Worm (Caenorhabditis elegans) whole organism, L1 larva: ENCODE data around the gene C55A6.11.

Experiments used
- F16B12.6 ChIP-seq: fragments of 150-350 bp; optimal IDR thresholded peaks from 2 replicates; lab custom pipeline; 2014; ENCODE audit warnings: missing biosample characterization, missing genetic modification characterization
- Y116A8C.19 ChIP-seq: sonication (generic microtip); optimal IDR thresholded peaks from 2 replicates; lab custom pipeline; 2016; ENCODE audit warnings: missing compliant biosample characterization, missing genetic modification characterization, borderline replicate concordance
- aha-1 ChIP-seq: fragments of 150-350 bp; optimal IDR thresholded peaks from 2 replicates; lab custom pipeline; 2014; ENCODE audit warnings: missing biosample characterization, missing genetic modification characterization
- blmp-1 ChIP-seq: fragments of 150-350 bp; optimal IDR thresholded peaks from 2 replicates; lab custom pipeline; 2014; ENCODE audit warnings: missing biosample characterization, missing genetic modification characterization
- ceh-63 ChIP-seq: fragments of 200-800 bp; sonication (Bioruptor generic); optimal IDR thresholded peaks from 2 replicates; lab custom pipeline; 2018; ENCODE audit warnings: mild to moderate bottlenecking, missing genetic modification characterization, missing compliant biosample characterization
- ceh-8 ChIP-seq: fragments of 200-800 bp; sonication (Bioruptor generic); optimal IDR thresholded peaks from 2 replicates; lab custom pipeline; 2018; ENCODE audit warnings: mild to moderate bottlenecking, missing genetic modification characterization, moderate library complexity, missing compliant biosample characterization
- ceh-82 ChIP-seq, 3 experiments: fragments of 150-350 bp in 1 of 3; sonication (generic microtip) in 2 of 3; optimal IDR thresholded peaks; 2 replicates each; lab custom pipeline; 2014 to 2017; ENCODE audit warnings: missing biosample characterization in 3 of 3, missing genetic modification characterization in 3 of 3
- ceh-90 ChIP-seq: sonication (generic microtip); optimal IDR thresholded peaks from 2 replicates; lab custom pipeline; 2016; ENCODE audit warnings: missing genetic modification characterization, missing compliant biosample characterization
- ces-1 ChIP-seq: fragments of 150-350 bp; optimal IDR thresholded peaks from 2 replicates; lab custom pipeline; 2014; ENCODE audit warnings: missing biosample characterization, missing genetic modification reagents, missing genetic modification characterization
- efl-1 ChIP-seq, 4 experiments: fragments of 150-350 bp; optimal IDR thresholded peaks in 3 of 4; peaks in 1 of 4; 1 replicate in 1 of 4; 2 replicates in 3 of 4; lab custom pipeline; 2014; ENCODE audit warnings: missing biosample characterization in 2 of 4, missing genetic modification characterization in 2 of 4, missing genetic modification reagents in 2 of 4
- efl-3 ChIP-seq: fragments of 200-800 bp; sonication (Bioruptor generic); optimal IDR thresholded peaks from 2 replicates; lab custom pipeline; 2018; ENCODE audit warnings: mild to moderate bottlenecking, missing genetic modification characterization, missing compliant biosample characterization
- fkh-8 ChIP-seq: sonication (generic microtip); optimal IDR thresholded peaks from 2 replicates; lab custom pipeline; 2016; ENCODE audit warnings: mild to moderate bottlenecking, missing genetic modification characterization, missing compliant biosample characterization
- grh-1 ChIP-seq: fragments of 200-800 bp; sonication (Bioruptor generic); IDR thresholded peaks from 2 replicates; pipeline ENCODE4 v1.3.6; 2022; ENCODE audit warnings: missing genetic modification reagents, missing genetic modification characterization, missing compliant biosample characterization
- irx-1 ChIP-seq: sonication (generic microtip); optimal IDR thresholded peaks from 2 replicates; lab custom pipeline; 2016; ENCODE audit warnings: missing genetic modification characterization, missing compliant biosample characterization
- jun-1 ChIP-seq: fragments of 150-350 bp; optimal IDR thresholded peaks from 2 replicates; lab custom pipeline; 2014; ENCODE audit warnings: missing biosample characterization, missing genetic modification reagents, missing genetic modification characterization
- lin-13 ChIP-seq: fragments of 150-350 bp; optimal IDR thresholded peaks from 2 replicates; lab custom pipeline; 2014; ENCODE audit warnings: missing biosample characterization, missing genetic modification reagents, missing genetic modification characterization
- lin-14 ChIP-seq: fragments of 200-800 bp; sonication (Bioruptor generic); optimal IDR thresholded peaks from 2 replicates; lab custom pipeline; 2018; ENCODE audit warnings: mild to moderate bottlenecking, missing genetic modification characterization, moderate library complexity, missing compliant biosample characterization
- lin-15B ChIP-seq: fragments of 150-350 bp; sonication (generic microtip); optimal IDR thresholded peaks from 3 replicates; lab custom pipeline; 2014; ENCODE audit warnings: missing biosample characterization, missing genetic modification characterization
- lin-35 ChIP-seq, 2 experiments: fragments of 150-350 bp; optimal IDR thresholded peaks; 2 replicates each; lab custom pipeline; 2014; ENCODE audit warnings: missing biosample characterization in 2 of 2, missing genetic modification characterization in 2 of 2, missing genetic modification reagents in 2 of 2
- lin-39 ChIP-seq: fragments of 150-350 bp; optimal IDR thresholded peaks from 2 replicates; lab custom pipeline; 2014; ENCODE audit warnings: missing biosample characterization, missing genetic modification reagents, missing genetic modification characterization
- lsy-2 ChIP-seq, 2 experiments: fragments of 150-350 bp; optimal IDR thresholded peaks; 2 replicates each; lab custom pipeline; 2014; ENCODE audit warnings: missing biosample characterization in 2 of 2, missing genetic modification characterization in 2 of 2
- mab-9 ChIP-seq: fragments of 200-800 bp; sonication (Bioruptor generic); IDR thresholded peaks from 2 replicates; pipeline ENCODE4 v1.3.6; 2022; ENCODE audit warnings: missing genetic modification reagents, missing genetic modification characterization, missing compliant biosample characterization
- mdl-1 ChIP-seq, 2 experiments: fragments of 150-350 bp; optimal IDR thresholded peaks; 2 replicates each; lab custom pipeline; 2014 to 2017; ENCODE audit warnings: missing biosample characterization in 2 of 2, missing genetic modification characterization in 2 of 2, inconsistent platforms in 1 of 2
- mef-2 ChIP-seq: fragments of 150-350 bp; optimal IDR thresholded peaks from 2 replicates; lab custom pipeline; 2014; ENCODE audit warnings: missing biosample characterization, missing genetic modification characterization
- nhr-12 ChIP-seq: sonication (generic microtip); optimal IDR thresholded peaks from 2 replicates; lab custom pipeline; 2017; ENCODE audit warnings: missing biosample characterization, missing genetic modification characterization
- nhr-19 ChIP-seq: fragments of 200-800 bp; sonication (Bioruptor generic); conservative IDR thresholded peaks from 2 replicates; pipeline ENCODE4 v1.3.6; 2022; ENCODE audit warnings: missing genetic modification characterization, missing compliant biosample characterization
- nhr-20 ChIP-seq: sonication (generic microtip); optimal IDR thresholded peaks from 2 replicates; lab custom pipeline; 2016; ENCODE audit warnings: mild to moderate bottlenecking, missing genetic modification characterization, missing compliant biosample characterization
- nhr-237 ChIP-seq: fragments of 150-350 bp; optimal IDR thresholded peaks from 2 replicates; lab custom pipeline; 2014; ENCODE audit warnings: missing biosample characterization, missing genetic modification characterization
- nhr-28 ChIP-seq: fragments of 150-350 bp; optimal IDR thresholded peaks from 2 replicates; lab custom pipeline; 2014; ENCODE audit warnings: missing biosample characterization, missing genetic modification characterization
- nhr-47 ChIP-seq: sonication (generic microtip); optimal IDR thresholded peaks from 2 replicates; lab custom pipeline; 2016; ENCODE audit warnings: mild to moderate bottlenecking, missing genetic modification characterization, moderate library complexity, missing compliant biosample characterization
- nhr-71 ChIP-seq: sonication (generic microtip); optimal IDR thresholded peaks from 2 replicates; lab custom pipeline; 2016; ENCODE audit warnings: mild to moderate bottlenecking, missing genetic modification characterization, moderate library complexity, missing compliant biosample characterization
- nhr-76 ChIP-seq: sonication (generic microtip); optimal IDR thresholded peaks from 2 replicates; lab custom pipeline; 2017; ENCODE audit warnings: missing biosample characterization, missing genetic modification characterization
- nhr-77 ChIP-seq: fragments of 150-350 bp; optimal IDR thresholded peaks from 2 replicates; lab custom pipeline; 2014; ENCODE audit warnings: missing biosample characterization, missing genetic modification characterization
- nhr-84 ChIP-seq: sonication (generic microtip); optimal IDR thresholded peaks from 2 replicates; lab custom pipeline; 2017; ENCODE audit warnings: missing biosample characterization, missing genetic modification characterization
- nhr-85 ChIP-seq: sonication (generic microtip); peaks from one replicate; lab custom pipeline; 2016; ENCODE audit warnings: missing genetic modification characterization, inconsistent platforms, missing compliant biosample characterization
- nhr-90 ChIP-seq: sonication (generic microtip); optimal IDR thresholded peaks from 2 replicates; lab custom pipeline; 2016; ENCODE audit warnings: mild to moderate bottlenecking, missing genetic modification characterization, missing compliant biosample characterization; ENCODE audit not compliant: poor library complexity
- pag-3 ChIP-seq: sonication (generic microtip); optimal IDR thresholded peaks from 2 replicates; lab custom pipeline; 2017; ENCODE audit warnings: missing genetic modification characterization, mild to moderate bottlenecking, missing compliant biosample characterization, antibody characterized with exemption, borderline replicate concordance; ENCODE audit not compliant: insufficient read depth
- pqm-1 ChIP-seq: sonication (generic microtip); optimal IDR thresholded peaks from 3 replicates; lab custom pipeline; 2017; ENCODE audit warnings: missing biosample characterization, missing genetic modification characterization
- rnt-1 ChIP-seq: sonication (generic microtip); optimal IDR thresholded peaks from 2 replicates; lab custom pipeline; 2016; ENCODE audit warnings: mild to moderate bottlenecking, missing genetic modification characterization, moderate library complexity, missing compliant biosample characterization
- skn-1 ChIP-seq: fragments of 150-350 bp; optimal IDR thresholded peaks from 2 replicates; lab custom pipeline; 2014; ENCODE audit warnings: missing biosample characterization, missing genetic modification characterization
- snpc-4 ChIP-seq: fragments of 150-350 bp; optimal IDR thresholded peaks from 2 replicates; lab custom pipeline; 2014; ENCODE audit warnings: missing biosample characterization, missing genetic modification characterization
- snu-23 ChIP-seq: sonication (generic microtip); optimal IDR thresholded peaks from 2 replicates; lab custom pipeline; 2016; ENCODE audit warnings: missing genetic modification characterization, missing compliant biosample characterization
- sptf-1 ChIP-seq: fragments of 150-350 bp; optimal IDR thresholded peaks from 2 replicates; lab custom pipeline; 2014; ENCODE audit warnings: missing biosample characterization, missing genetic modification characterization
- sup-37 ChIP-seq: fragments of 200-800 bp; sonication (Bioruptor generic); optimal IDR thresholded peaks from 2 replicates; lab custom pipeline; 2018; ENCODE audit warnings: mild to moderate bottlenecking, missing genetic modification characterization, missing compliant biosample characterization
- unc-130 ChIP-seq: fragments of 150-350 bp; optimal IDR thresholded peaks from 2 replicates; lab custom pipeline; 2017; ENCODE audit warnings: missing biosample characterization, missing genetic modification characterization, inconsistent platforms
- unc-62 ChIP-seq: fragments of 150-350 bp; optimal IDR thresholded peaks from 2 replicates; lab custom pipeline; 2014; ENCODE audit warnings: missing biosample characterization, missing genetic modification reagents, missing genetic modification characterization
- unc-86 ChIP-seq: sonication (generic microtip); optimal IDR thresholded peaks from 2 replicates; lab custom pipeline; 2016; ENCODE audit warnings: missing genetic modification characterization, missing compliant biosample characterization
- vab-15 ChIP-seq: sonication (generic microtip); optimal IDR thresholded peaks from 2 replicates; lab custom pipeline; 2017; ENCODE audit warnings: missing genotype, mild to moderate bottlenecking, missing genetic modification characterization, missing compliant biosample characterization
- ztf-4 ChIP-seq: fragments of 150-350 bp; optimal IDR thresholded peaks from 2 replicates; lab custom pipeline; 2014; ENCODE audit warnings: missing biosample characterization, missing genetic modification characterization

The C55A6.11 gene

DNA sequence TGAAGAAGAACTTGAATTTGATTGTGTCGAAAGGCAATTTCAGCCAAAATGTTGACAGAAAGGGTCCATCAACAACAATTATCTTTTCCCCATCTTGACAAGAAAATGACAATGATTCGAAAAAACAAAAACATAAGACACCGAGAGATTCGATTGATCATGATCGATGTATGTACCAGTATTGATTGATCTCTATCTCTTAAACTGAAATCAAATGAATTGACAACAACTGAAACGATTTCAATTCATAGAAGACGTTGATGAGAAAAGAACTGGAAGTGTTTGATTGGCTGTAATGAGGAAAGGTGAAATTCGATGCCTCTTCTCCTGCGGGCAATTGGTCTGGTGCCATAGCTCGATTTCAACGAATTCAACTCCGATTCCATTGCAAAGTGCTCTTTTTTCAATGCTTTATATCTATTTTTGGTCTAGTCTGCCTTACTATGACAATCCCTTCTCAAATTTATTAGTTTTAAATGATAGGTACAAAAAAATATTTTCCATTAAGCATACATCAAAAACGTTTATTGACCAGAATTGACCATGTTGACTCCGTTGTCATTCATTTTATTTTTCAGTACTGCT lies 13.1 kb downstream of the C55A6.11 start:
- peak; percentile 17 for TF ChIP-seq ceh-63 (GFP tag; lab: Kevin White, UChicago)
- TF ChIP-seq efl-3 (GFP tag; lab: Kevin White, UChicago): no peak

DNA sequence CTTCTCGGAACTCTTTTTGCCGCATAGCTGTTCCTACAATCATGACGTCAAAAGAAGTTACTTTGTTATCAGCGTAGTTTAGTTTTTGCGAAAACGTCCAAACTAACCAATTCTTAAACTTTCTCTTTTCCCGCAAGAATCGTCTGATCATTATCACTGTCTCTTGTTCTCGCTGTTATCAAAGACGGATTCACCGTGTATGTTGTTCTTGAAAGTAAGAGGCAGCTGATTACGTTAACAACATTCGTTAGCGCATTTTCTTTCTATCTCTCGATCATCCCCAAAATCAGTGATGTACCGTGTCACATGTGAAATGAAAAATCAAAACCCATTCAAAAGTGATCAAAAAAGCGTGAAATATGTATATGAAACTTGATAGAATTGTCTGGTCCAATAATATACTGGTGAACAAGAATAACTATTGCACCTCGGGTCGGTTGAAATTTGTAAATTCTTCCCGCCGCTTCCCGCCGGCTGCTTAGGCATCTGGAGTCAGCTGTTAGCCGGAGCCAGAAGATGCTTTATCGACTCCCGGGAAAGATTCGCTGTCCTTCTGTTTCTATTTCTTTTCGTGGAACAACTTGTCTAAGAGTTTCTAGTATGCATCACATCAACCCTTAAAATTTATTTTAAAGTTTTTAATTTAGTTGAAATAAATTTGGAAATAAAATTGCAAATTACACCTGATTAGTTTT lies 14.3 kb downstream of the C55A6.11 start:
- TF ChIP-seq lin-13 (GFP tag; lab: Kevin White, UChicago) (no peak), pqm-1 (tag; lab: Kevin White, UChicago) (no peak), efl-1 (optimal IDR thresholded peaks at IDR 0.05; lab: Kevin White, UChicago) (no peak), efl-1 (GFP tag; optimal IDR thresholded peaks at IDR 0.05 in 1 of 2; lab: Kevin White, UChicago) (peak in 1 of 2 experiments; percentile 78), irx-1 (tag; lab: Kevin White, UChicago) (no peak), pag-3 (tag; lab: Kevin White, UChicago) (no peak), blmp-1 (tag; lab: Kevin White, UChicago) (peak; percentile 99), aha-1 (no peak), ceh-82 (tag; optimal IDR thresholded peaks at IDR 0.05; lab: Kevin White, UChicago) (no peak), nhr-47 (no peak), efl-3 (GFP tag; lab: Kevin White, UChicago) (no peak), lin-35 (GFP tag; optimal IDR thresholded peaks at IDR 0.05; lab: Kevin White, UChicago) (peak in 1 of 2 experiments; percentile 71), lsy-2 (tag; optimal IDR thresholded peaks at IDR 0.05; lab: Kevin White, UChicago) (peak in 1 of 2 experiments; percentile 43), nhr-76 (tag; lab: Kevin White, UChicago) (no peak), nhr-77 (tag; lab: Kevin White, UChicago) (no peak), jun-1 (tag; lab: Kevin White, UChicago) (peak; percentile 11), nhr-19 (GFP tag; lab: Robert Waterston, UW) (peak; percentile 14), skn-1 (tag; lab: Kevin White, UChicago) (no peak), nhr-84 (tag; lab: Kevin White, UChicago) (no peak), nhr-85 (tag; lab: Kevin White, UChicago) (peak; percentile 81), Y116A8C.19 (tag; lab: Kevin White, UChicago) (no peak), nhr-71 (tag; lab: Kevin White, UChicago) (peak; percentile 68), sup-37 (no peak), mef-2 (no peak), snu-23 (GFP tag; lab: Kevin White, UChicago) (peak; percentile 37), nhr-28 (tag; lab: Kevin White, UChicago) (no peak), nhr-90 (peak; percentile 51), ces-1 (GFP tag; lab: Kevin White, UChicago) (no peak), ceh-90 (tag; lab: Kevin White, UChicago) (no peak), snpc-4 (tag; lab: Kevin White, UChicago) (no peak), lin-14 (peak; percentile 72), unc-130 (tag; lab: Kevin White, UChicago) (peak; percentile 6), sptf-1 (tag; lab: Kevin White, UChicago) (no peak), lin-39 (tag; lab: Kevin White, UChicago) (no peak), nhr-12 (tag; lab: Kevin White, UChicago) (no peak), mab-9 (GFP tag; lab: Robert Waterston, UW) (no peak), unc-86 (tag; lab: Kevin White, UChicago) (no peak), ztf-4 (tag; lab: Kevin White, UChicago) (no peak), vab-15 (tag; lab: Kevin White, UChicago) (no peak), F16B12.6 (no peak), ceh-8 (GFP tag; lab: Kevin White, UChicago) (no peak), grh-1 (GFP tag; lab: Robert Waterston, UW) (peak; percentile 10; the same call in 1 of the 2 replicates), lin-15B (tag; lab: Kevin White, UChicago) (no peak), nhr-20 (tag; lab: Kevin White, UChicago) (peak; percentile 76), unc-62 (no peak), rnt-1 (tag; lab: Kevin White, UChicago) (peak; percentile 48), mdl-1 (tag; optimal IDR thresholded peaks at IDR 0.05; lab: Kevin White, UChicago) (peak in 1 of 2 experiments; percentile 60), fkh-8 (tag; lab: Kevin White, UChicago) (no peak), ceh-63 (GFP tag; lab: Kevin White, UChicago) (no peak), nhr-237 (tag; lab: Kevin White, UChicago) (no peak)
